Fruit fly (Drosophila melanogaster): ENCODE measurements around the gene Idh3b.

The Idh3b gene

DNA sequence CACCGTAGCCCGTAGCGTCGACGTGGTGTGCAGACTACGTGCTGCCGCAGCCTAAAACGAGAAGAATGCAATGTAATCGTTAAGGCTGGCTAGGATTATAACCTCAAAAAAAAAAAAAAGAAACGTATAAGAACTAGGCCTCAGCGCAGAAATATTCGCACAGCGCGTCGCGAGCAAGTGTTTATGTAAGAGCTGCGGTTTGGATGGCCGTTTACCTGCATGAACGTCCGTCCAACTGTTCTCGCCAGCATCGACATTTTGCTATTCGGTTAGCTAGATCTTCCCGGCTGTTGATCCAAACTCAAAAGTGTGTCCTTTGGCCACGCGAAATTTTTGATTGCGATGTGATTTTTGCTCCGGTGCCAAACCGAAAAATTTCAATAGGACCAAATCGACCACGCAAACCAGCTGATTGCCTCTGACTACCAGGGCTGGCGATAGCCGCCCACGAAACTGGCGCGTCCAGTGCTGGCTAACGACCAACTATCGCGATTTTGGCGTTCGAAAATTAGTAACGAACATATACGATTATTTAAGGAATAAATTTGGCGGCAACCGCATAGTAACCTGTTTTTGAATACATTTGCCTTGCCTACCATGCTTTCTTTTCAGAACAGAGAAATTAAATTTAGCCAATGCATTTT is at the start of gene Idh3b:
TSS of gene Idh3b (minus strand) at position 606 of the 644 bp plus-strand sequence.
- no peak for TF ChIP-seq pan (optimal IDR thresholded peaks at IDR 0.05)
- no peak for TF ChIP-seq EcR (GFP tag; optimal IDR thresholded peaks at IDR 0.05)
- no peak for TF ChIP-seq CG8478 (optimal IDR thresholded peaks at IDR 0.05)
- TF ChIP-seq Dll (optimal IDR thresholded peaks at IDR 0.05), result no peak
- no peak for TF ChIP-seq usp (GFP tag; optimal IDR thresholded peaks at IDR 0.05)
- TF ChIP-seq psq (optimal IDR thresholded peaks at IDR 0.05), result no peak

DNA sequence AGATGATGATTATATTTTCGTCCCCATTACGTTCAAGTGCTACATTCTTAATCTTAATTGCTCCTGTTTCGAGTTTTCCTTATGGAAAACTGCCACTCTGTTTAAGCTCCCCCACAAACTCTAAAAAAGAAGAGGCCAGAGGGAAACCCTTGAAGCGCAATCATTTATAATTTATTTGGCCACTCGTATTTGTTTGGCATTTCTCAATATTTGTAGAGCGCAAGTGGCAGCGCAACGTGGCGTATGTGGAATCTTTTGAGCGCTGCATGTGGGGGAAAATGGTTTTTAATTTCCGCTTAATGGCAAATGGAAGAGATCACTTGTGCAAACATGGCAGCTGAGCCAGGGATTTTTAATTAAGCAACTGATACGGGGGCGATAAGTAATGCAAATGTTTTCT is 48.1 kb upstream of the Idh3b start:
- no peak for TF ChIP-seq Dll (optimal IDR thresholded peaks at IDR 0.05)
- TF ChIP-seq psq (optimal IDR thresholded peaks at IDR 0.05), result no peak
- no peak for TF ChIP-seq usp (GFP tag; optimal IDR thresholded peaks at IDR 0.05)
- no peak for TF ChIP-seq EcR (GFP tag; optimal IDR thresholded peaks at IDR 0.05)
- TF ChIP-seq CG8478 (optimal IDR thresholded peaks at IDR 0.05), result no peak
- no peak for TF ChIP-seq pan (optimal IDR thresholded peaks at IDR 0.05)

DNA sequence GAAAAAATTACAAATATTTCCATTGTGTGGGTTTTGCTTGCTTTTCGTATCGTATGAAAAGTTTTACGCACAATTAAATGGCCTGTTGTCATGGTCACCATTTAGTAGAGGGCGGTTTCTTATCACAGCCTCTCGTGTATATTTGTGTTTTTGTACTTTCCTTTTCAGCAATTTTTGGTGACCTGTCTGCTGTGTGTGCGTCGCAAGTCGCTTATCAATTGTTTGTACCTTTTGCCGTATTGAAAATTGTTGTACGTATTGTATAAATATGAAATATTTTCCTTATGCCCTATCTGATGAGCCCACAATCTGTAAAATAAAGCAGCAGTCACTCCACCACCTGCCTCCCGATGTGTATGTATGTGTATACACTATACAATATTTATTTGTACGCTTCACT is 47.3 kb upstream of the Idh3b start:
- TF ChIP-seq EcR (GFP tag; optimal IDR thresholded peaks at IDR 0.05), result no peak
- TF ChIP-seq pan (optimal IDR thresholded peaks at IDR 0.05), result no peak
- TF ChIP-seq CG8478 (optimal IDR thresholded peaks at IDR 0.05), result no peak
- no peak for TF ChIP-seq Dll (optimal IDR thresholded peaks at IDR 0.05)
- TF ChIP-seq psq (optimal IDR thresholded peaks at IDR 0.05), result no peak
- TF ChIP-seq usp (GFP tag; optimal IDR thresholded peaks at IDR 0.05), result no peak

dm6 chr3R:22057083-22057482 is 37.9 kb upstream of the Idh3b start:
- TF ChIP-seq pan (optimal IDR thresholded peaks at IDR 0.05) (no peak), psq (optimal IDR thresholded peaks at IDR 0.05) (no peak), usp (GFP tag; optimal IDR thresholded peaks at IDR 0.05) (no peak), EcR (GFP tag; optimal IDR thresholded peaks at IDR 0.05) (no peak), CG8478 (optimal IDR thresholded peaks at IDR 0.05) (no peak), Dll (optimal IDR thresholded peaks at IDR 0.05) (no peak)

dm6 chr3R:22053740-22054139 is 34.6 kb upstream of the Idh3b start:
- no peak for TF ChIP-seq CG8478 (optimal IDR thresholded peaks at IDR 0.05)
- no peak for TF ChIP-seq EcR (GFP tag; optimal IDR thresholded peaks at IDR 0.05)
- TF ChIP-seq usp (GFP tag; optimal IDR thresholded peaks at IDR 0.05), result no peak
- TF ChIP-seq Dll (optimal IDR thresholded peaks at IDR 0.05), result no peak
- no peak for TF ChIP-seq pan (optimal IDR thresholded peaks at IDR 0.05)
- TF ChIP-seq psq (optimal IDR thresholded peaks at IDR 0.05), result no peak

DNA sequence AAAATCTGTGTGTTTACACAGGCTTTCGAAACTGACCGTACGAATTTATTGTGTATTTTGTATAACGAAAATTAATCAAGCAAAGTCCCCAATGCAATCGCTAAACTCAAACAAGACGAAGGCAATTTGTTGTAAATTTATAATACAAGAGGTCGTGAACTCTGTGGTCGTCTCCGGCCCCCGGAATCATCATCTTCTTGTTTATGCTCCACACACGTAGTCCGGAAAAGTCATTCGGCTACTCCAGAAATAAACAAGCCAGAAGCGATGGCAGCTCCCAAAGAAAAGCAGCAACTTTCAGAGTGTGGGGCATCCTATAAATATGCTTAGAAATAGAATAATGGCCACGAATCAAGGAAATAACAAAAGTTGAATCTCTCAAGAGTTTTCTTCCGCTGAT is 34.0 kb upstream of the Idh3b start:
- TF ChIP-seq EcR (GFP tag; optimal IDR thresholded peaks at IDR 0.05), result no peak
- no peak for TF ChIP-seq usp (GFP tag; optimal IDR thresholded peaks at IDR 0.05)
- no peak for TF ChIP-seq pan (optimal IDR thresholded peaks at IDR 0.05)
- TF ChIP-seq Dll (optimal IDR thresholded peaks at IDR 0.05), result no peak
- TF ChIP-seq psq (optimal IDR thresholded peaks at IDR 0.05), result no peak
- no peak for TF ChIP-seq CG8478 (optimal IDR thresholded peaks at IDR 0.05)

dm6 chr3R:22052235-22052634 is 33.1 kb upstream of the Idh3b start:
- TF ChIP-seq usp (GFP tag; optimal IDR thresholded peaks at IDR 0.05), result no peak

DNA sequence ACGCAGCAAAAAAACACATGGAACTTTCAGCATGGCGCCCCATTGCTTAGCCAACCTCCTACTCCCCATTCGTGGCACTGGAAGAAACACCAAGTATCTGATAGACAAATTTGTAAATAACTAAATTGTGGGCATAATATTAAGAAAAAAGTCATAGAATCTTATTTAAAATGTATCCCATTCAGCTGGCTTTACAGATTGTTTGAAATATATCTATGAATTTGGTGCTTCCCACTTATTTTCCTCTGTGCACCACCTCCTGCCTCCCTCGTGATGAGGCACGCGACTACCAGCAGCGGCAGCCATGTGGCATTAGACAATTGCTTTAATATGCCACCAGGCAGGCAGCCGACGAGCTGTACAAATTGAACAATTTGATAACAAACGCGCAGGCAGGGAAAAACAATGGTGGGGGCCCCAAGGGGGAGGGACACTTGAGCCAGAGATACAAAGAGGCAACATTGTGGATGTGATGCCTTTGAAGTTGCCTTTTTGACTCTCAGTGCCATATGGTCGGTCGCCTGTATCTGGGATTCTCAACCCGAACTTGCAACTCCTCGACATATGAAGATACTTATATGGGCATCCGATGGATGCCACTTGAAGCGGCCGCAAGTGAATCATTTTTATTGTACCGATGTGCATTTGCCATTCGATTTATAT is 30.1 kb upstream of the Idh3b start:
- TF ChIP-seq EcR (GFP tag; optimal IDR thresholded peaks at IDR 0.05) (no peak), usp (GFP tag; optimal IDR thresholded peaks at IDR 0.05) (no peak), pan (optimal IDR thresholded peaks at IDR 0.05) (no peak), CG8478 (optimal IDR thresholded peaks at IDR 0.05) (no peak), psq (optimal IDR thresholded peaks at IDR 0.05) (no peak), Dll (optimal IDR thresholded peaks at IDR 0.05) (no peak)

- no peak for TF ChIP-seq Dll (optimal IDR thresholded peaks at IDR 0.05)
- TF ChIP-seq CG8478 (optimal IDR thresholded peaks at IDR 0.05), result no peak
- no peak for TF ChIP-seq usp (GFP tag; optimal IDR thresholded peaks at IDR 0.05)
- no peak for TF ChIP-seq EcR (GFP tag; optimal IDR thresholded peaks at IDR 0.05)
- no peak for TF ChIP-seq psq (optimal IDR thresholded peaks at IDR 0.05)
- no peak for TF ChIP-seq pan (optimal IDR thresholded peaks at IDR 0.05)
These were observed 28.2 kb upstream of the Idh3b start for dm6 chr3R:22047412-22047811.

DNA sequence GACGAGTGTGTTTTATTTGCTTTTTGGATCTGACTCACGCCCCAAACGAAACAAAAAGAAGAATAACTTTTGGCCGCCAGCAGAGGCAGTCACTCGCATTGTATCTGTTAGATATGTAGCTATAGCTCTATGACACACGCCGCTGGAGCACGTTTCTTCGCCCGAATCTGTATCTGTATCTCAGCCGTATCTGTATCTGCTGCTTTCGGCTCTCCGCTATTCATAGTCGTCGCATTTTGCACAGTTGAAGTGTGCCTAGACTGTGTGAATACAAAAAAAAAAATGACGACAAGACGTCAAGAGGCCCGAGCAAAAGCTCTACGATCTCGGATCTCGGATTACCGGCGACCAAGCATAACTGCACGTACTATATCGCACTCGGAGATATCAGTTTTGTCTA is 27.5 kb upstream of the Idh3b start:
- no peak for TF ChIP-seq usp (GFP tag; optimal IDR thresholded peaks at IDR 0.05)
- no peak for TF ChIP-seq pan (optimal IDR thresholded peaks at IDR 0.05)
- no peak for TF ChIP-seq CG8478 (optimal IDR thresholded peaks at IDR 0.05)
- no peak for TF ChIP-seq Dll (optimal IDR thresholded peaks at IDR 0.05)
- no peak for TF ChIP-seq EcR (GFP tag; optimal IDR thresholded peaks at IDR 0.05)
- no peak for TF ChIP-seq psq (optimal IDR thresholded peaks at IDR 0.05)

DNA sequence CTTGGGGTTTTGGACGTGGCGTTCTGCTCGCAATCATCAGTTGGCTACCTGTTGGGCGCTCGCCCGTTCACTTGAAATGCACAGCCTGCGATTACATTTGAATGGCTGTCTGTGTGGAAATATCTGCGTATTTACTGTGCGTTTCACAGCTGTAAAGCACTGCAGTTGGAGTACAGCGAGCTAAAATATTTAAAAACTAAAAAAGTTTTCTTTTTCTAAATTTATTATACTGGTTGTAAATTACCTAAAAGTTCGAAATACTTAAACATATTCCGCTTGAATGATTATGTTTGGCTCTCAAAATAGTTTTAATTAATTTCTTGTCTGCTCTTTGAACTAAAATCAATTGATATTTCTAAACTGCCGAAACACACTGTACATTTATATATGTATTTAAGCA is 27.0 kb upstream of the Idh3b start:
- no peak for TF ChIP-seq EcR (GFP tag; optimal IDR thresholded peaks at IDR 0.05)
- no peak for TF ChIP-seq psq (optimal IDR thresholded peaks at IDR 0.05)
- TF ChIP-seq CG8478 (optimal IDR thresholded peaks at IDR 0.05), result no peak
- no peak for TF ChIP-seq pan (optimal IDR thresholded peaks at IDR 0.05)
- TF ChIP-seq Dll (optimal IDR thresholded peaks at IDR 0.05), result no peak
- no peak for TF ChIP-seq usp (GFP tag; optimal IDR thresholded peaks at IDR 0.05)

dm6 chr3R:22044443-22044970 is 25.3 kb upstream of the Idh3b start:
- TF ChIP-seq usp (GFP tag; optimal IDR thresholded peaks at IDR 0.05) (no peak), pan (optimal IDR thresholded peaks at IDR 0.05) (no peak), EcR (GFP tag; optimal IDR thresholded peaks at IDR 0.05) (no peak), Dll (optimal IDR thresholded peaks at IDR 0.05) (no peak), psq (optimal IDR thresholded peaks at IDR 0.05) (no peak), CG8478 (optimal IDR thresholded peaks at IDR 0.05) (no peak)
